Fruit fly (Drosophila melanogaster) whole organism, embryonic: ENCODE measurements around the gene CG4338.

ENCODE experiments used
- Blimp-1 ChIP-seq: fragments of 200-800 bp; sonication (Bioruptor generic); optimal IDR thresholded peaks from 3 replicates; lab custom pipeline; 2018; ENCODE audit warnings: missing biosample characterization, missing genetic modification characterization, mild to moderate bottlenecking, moderate library complexity, missing genetic modification reagents
- CG10321 ChIP-seq: fragments of 200-800 bp; sonication (Bioruptor generic); IDR thresholded peaks from 2 replicates; pipeline ENCODE4 v1.3.6; 2022; ENCODE audit warnings: missing biosample characterization, missing genetic modification characterization
- CG10543 ChIP-seq: fragments of 200-800 bp; sonication (Bioruptor generic); optimal IDR thresholded peaks from 3 replicates; lab custom pipeline; 2017; ENCODE audit warnings: missing biosample characterization, mild to moderate bottlenecking, missing genetic modification characterization, moderate library complexity
- CG12104 ChIP-seq: fragments of 200-800 bp; sonication (Bioruptor generic); optimal IDR thresholded peaks from 3 replicates; lab custom pipeline; 2016; ENCODE audit warnings: missing biosample characterization, missing genetic modification characterization
- CG13296 ChIP-seq: fragments of 200-800 bp; sonication (Bioruptor generic); optimal IDR thresholded peaks from 3 replicates; lab custom pipeline; 2018; ENCODE audit warnings: missing biosample characterization, mild to moderate bottlenecking, missing genetic modification characterization
- CG16863 ChIP-seq: fragments of 200-800 bp; sonication (Bioruptor generic); optimal IDR thresholded peaks from 3 replicates; lab custom pipeline; 2016; ENCODE audit warnings: missing biosample characterization, missing genetic modification characterization
- CG1832 ChIP-seq: fragments of 200-800 bp; sonication (Bioruptor generic); optimal IDR thresholded peaks from 2 replicates; lab custom pipeline; 2017; ENCODE audit warnings: missing biosample characterization, mild to moderate bottlenecking, missing genetic modification characterization, inconsistent platforms
- CG32532 ChIP-seq: fragments of 200-800 bp; sonication (Bioruptor generic); IDR thresholded peaks from 2 replicates; pipeline ENCODE4 v1.3.6; 2022; ENCODE audit warnings: missing biosample characterization, missing genetic modification characterization
- CG34422 ChIP-seq: fragments of 200-800 bp; sonication (Bioruptor generic); IDR thresholded peaks from 3 replicates; pipeline ENCODE4 v1.3.6; 2022; ENCODE audit warnings: missing biosample characterization, missing genetic modification characterization
- CG4360 ChIP-seq: fragments of 200-800 bp; sonication (Bioruptor generic); IDR thresholded peaks from 2 replicates; pipeline ENCODE4 v1.3.6; 2022; ENCODE audit warnings: missing biosample characterization, missing genetic modification characterization
- CG8359 ChIP-seq: fragments of 200-800 bp; sonication (Bioruptor generic); optimal IDR thresholded peaks from 2 replicates; lab custom pipeline; 2017; ENCODE audit warnings: missing biosample characterization, mild to moderate bottlenecking, missing genetic modification characterization, borderline replicate concordance
- CrebB ChIP-seq: fragments of 200-800 bp; sonication (Bioruptor generic); optimal IDR thresholded peaks from 3 replicates; lab custom pipeline; 2018; ENCODE audit warnings: missing biosample characterization, mild to moderate bottlenecking, missing genetic modification characterization
- Deaf1 ChIP-seq: fragments of 200-800 bp; optimal IDR thresholded peaks from 3 replicates; lab custom pipeline; 2019; ENCODE audit warnings: missing biosample characterization, mild to moderate bottlenecking, missing genetic modification characterization, moderate library complexity
- Drgx ChIP-seq: fragments of 200-800 bp; sonication (Bioruptor generic); IDR thresholded peaks from 2 replicates; pipeline ENCODE4 v1.3.6; 2022; ENCODE audit warnings: missing biosample characterization, missing genetic modification characterization
- Ets65A ChIP-seq: fragments of 200-800 bp; sonication (Bioruptor generic); peaks from one replicate; lab custom pipeline; 2016; ENCODE audit warnings: missing biosample characterization, missing genetic modification characterization
- HLH3B ChIP-seq: fragments of 200-800 bp; sonication (Bioruptor generic); IDR thresholded peaks from 2 replicates; pipeline ENCODE4 v1.3.6; 2022; ENCODE audit warnings: missing biosample characterization, missing genetic modification characterization
- HLH4C ChIP-seq: fragments of 200-800 bp; sonication (Bioruptor generic); IDR thresholded peaks from 3 replicates; pipeline ENCODE4 v1.3.6; 2022; ENCODE audit warnings: missing biosample characterization, missing genetic modification characterization; ENCODE audit not compliant: partially characterized antibody
- Hr78 ChIP-seq, 2 experiments: fragments of 200-800 bp in 1 of 2; fragments of >200 bp in 1 of 2; sonication (Bioruptor generic) in 1 of 2; optimal IDR thresholded peaks; 2 replicates each; lab custom pipeline; 2017 to 2019; ENCODE audit warnings: missing biosample characterization in 2 of 2, missing genetic modification characterization in 2 of 2, mild to moderate bottlenecking in 1 of 2, moderate library complexity in 1 of 2
- MBD-R2 ChIP-seq: fragments of 200-800 bp; sonication (Bioruptor generic); IDR thresholded peaks from 2 replicates; pipeline ENCODE4 v1.3.6; 2022; ENCODE audit warnings: missing biosample characterization, missing genetic modification characterization
- Med ChIP-seq: fragments of 200-800 bp; sonication (Bioruptor generic); peaks from one replicate; lab custom pipeline; 2016; ENCODE audit warnings: missing biosample characterization, missing genetic modification characterization, mild to moderate bottlenecking, inconsistent platforms, moderate library complexity
- Nf-YA ChIP-seq: fragments of 200-800 bp; sonication (Bioruptor generic); IDR thresholded peaks from 2 replicates; pipeline ENCODE4 v1.3.6; 2022; ENCODE audit warnings: missing biosample characterization, missing genetic modification characterization
- Nf-YB ChIP-seq: fragments of 200-800 bp; sonication (Bioruptor generic); optimal IDR thresholded peaks from 3 replicates; lab custom pipeline; 2019; ENCODE audit warnings: missing biosample characterization, mild to moderate bottlenecking, missing genetic modification characterization, moderate library complexity
- Oaz ChIP-seq: fragments of 200-800 bp; sonication (Bioruptor generic); IDR thresholded peaks from 2 replicates; pipeline ENCODE4 v1.3.6; 2022; ENCODE audit warnings: missing biosample characterization, missing genetic modification characterization
- Pdp1 ChIP-seq, 2 experiments: fragments of 200-800 bp; sonication (Bioruptor generic); optimal IDR thresholded peaks; 3 replicates each; lab custom pipeline; 2016; ENCODE audit warnings: missing biosample characterization in 2 of 2, missing genetic modification characterization in 2 of 2, mild to moderate bottlenecking in 1 of 2, moderate library complexity in 1 of 2
- chif ChIP-seq, 2 experiments: fragments of 200-800 bp; sonication (Bioruptor generic); optimal IDR thresholded peaks; 3 replicates each; lab custom pipeline; 2016; ENCODE audit warnings: missing biosample characterization in 2 of 2, missing genetic modification characterization in 2 of 2
- ci ChIP-seq: fragments of 200-800 bp; sonication (Bioruptor generic); IDR thresholded peaks from 3 replicates; pipeline ENCODE4 v1.3.6; 2022; ENCODE audit warnings: missing biosample characterization, missing genetic modification characterization
- crol ChIP-seq: fragments of 200-800 bp; sonication (Bioruptor generic); IDR thresholded peaks from 2 replicates; pipeline ENCODE4 v1.3.6; 2022; ENCODE audit warnings: missing biosample characterization, missing genetic modification characterization
- exex ChIP-seq: fragments of 200-800 bp; sonication (Bioruptor generic); optimal IDR thresholded peaks from 4 replicates; lab custom pipeline; 2018; ENCODE audit warnings: missing biosample characterization, mild to moderate bottlenecking, missing genetic modification characterization, moderate library complexity
- fd102C ChIP-seq: fragments of 200-800 bp; sonication (Bioruptor generic); optimal IDR thresholded peaks from 2 replicates; lab custom pipeline; 2018; ENCODE audit warnings: missing biosample characterization, mild to moderate bottlenecking, missing genetic modification characterization, moderate library complexity
- fd96Cb ChIP-seq: fragments of 200-800 bp; sonication (Bioruptor generic); optimal IDR thresholded peaks from 2 replicates; lab custom pipeline; 2018; ENCODE audit warnings: missing biosample characterization, mild to moderate bottlenecking, missing genetic modification characterization, moderate library complexity
- kah ChIP-seq: fragments of 200-800 bp; sonication (Bioruptor generic); optimal IDR thresholded peaks from 2 replicates; lab custom pipeline; 2018; ENCODE audit warnings: missing biosample characterization, mild to moderate bottlenecking, missing genetic modification characterization
- pb ChIP-seq: fragments of 200-800 bp; sonication (Bioruptor generic); optimal IDR thresholded peaks from 3 replicates; lab custom pipeline; 2016; ENCODE audit warnings: missing biosample characterization, missing genetic modification characterization
- stc ChIP-seq: fragments of 200-800 bp; sonication (Bioruptor generic); IDR thresholded peaks from 2 replicates; pipeline ENCODE4 v1.3.6; 2022; ENCODE audit warnings: missing biosample characterization, missing genetic modification characterization
- sug ChIP-seq: fragments of 200-800 bp; optimal IDR thresholded peaks from 2 replicates; lab custom pipeline; 2019; ENCODE audit warnings: missing biosample characterization, mild to moderate bottlenecking, missing genetic modification characterization, moderate library complexity
- vvl ChIP-seq: fragments of 200-800 bp; sonication (Bioruptor generic); IDR thresholded peaks from 2 replicates; pipeline ENCODE4 v1.3.6; 2022; ENCODE audit warnings: missing biosample characterization, missing genetic modification characterization
- zf30C ChIP-seq: fragments of 200-800 bp; sonication (Bioruptor generic); optimal IDR thresholded peaks from 3 replicates; lab custom pipeline; 2018; ENCODE audit warnings: missing biosample characterization, mild to moderate bottlenecking, missing genetic modification characterization
- zfh1 ChIP-seq: fragments of 200-800 bp; sonication (Bioruptor generic); IDR thresholded peaks from 3 replicates; pipeline ENCODE4 v1.3.6; 2022; ENCODE audit warnings: missing biosample characterization, missing genetic modification characterization

Gene CG4338

dm6 chr3R:15310695-15311094 is 35.4 kb downstream of the CG4338 start (continued):
- TF ChIP-seq Oaz = no peak
- TF ChIP-seq Deaf1 = no peak
- TF ChIP-seq fd96Cb (tag; lab: Kevin White, UChicago) = no peak
- no peak for TF ChIP-seq sug (tag; lab: Kevin White, UChicago)
- TF ChIP-seq CrebB (tag; lab: Kevin White, UChicago) = no peak
- TF ChIP-seq CG10321 (GFP tag; lab: Robert Waterston, UW) = no peak
- no peak for TF ChIP-seq exex
- no peak for TF ChIP-seq fd102C (GFP tag; lab: Kevin White, UChicago)
- peak; percentile 76 for TF ChIP-seq kah (GFP tag; lab: Kevin White, UChicago)
- TF ChIP-seq, all 482 proteins: peak for 7

DNA sequence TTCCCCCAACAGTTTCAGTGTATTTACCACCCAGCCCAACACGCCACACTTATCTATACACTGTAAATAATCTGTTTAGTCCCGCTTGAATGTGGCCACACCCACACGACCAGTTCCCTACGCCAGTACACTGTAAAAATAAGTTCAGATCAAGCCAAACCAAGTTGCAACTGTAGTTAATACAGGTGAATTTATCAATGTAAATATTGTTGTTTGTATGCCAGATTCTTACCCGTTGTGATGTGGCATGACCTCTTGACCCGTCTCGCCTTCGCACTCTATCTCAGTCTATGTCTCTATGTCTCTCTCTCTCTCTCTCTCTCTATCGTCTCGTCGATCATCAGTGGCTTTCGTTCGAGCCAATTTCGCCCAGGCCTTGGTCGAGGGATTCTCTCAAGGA is 38.5 kb downstream of the CG4338 start:
- TF ChIP-seq Hr78 (GFP tag; optimal IDR thresholded peaks at IDR 0.05; lab: Kevin White, UChicago) = peak in 1 of 2 experiments; percentile 96
- no peak for TF ChIP-seq Nf-YB
- TF ChIP-seq Ets65A (GFP tag; lab: Kevin White, UChicago) = peak; percentile 66
- TF ChIP-seq CG1832 (GFP tag; lab: Kevin White, UChicago) = peak; percentile 22
- TF ChIP-seq zf30C (GFP tag; lab: Kevin White, UChicago) = peak; percentile 28
- TF ChIP-seq Med = peak; percentile 22
- TF ChIP-seq, all 482 proteins: peak for 5

DNA sequence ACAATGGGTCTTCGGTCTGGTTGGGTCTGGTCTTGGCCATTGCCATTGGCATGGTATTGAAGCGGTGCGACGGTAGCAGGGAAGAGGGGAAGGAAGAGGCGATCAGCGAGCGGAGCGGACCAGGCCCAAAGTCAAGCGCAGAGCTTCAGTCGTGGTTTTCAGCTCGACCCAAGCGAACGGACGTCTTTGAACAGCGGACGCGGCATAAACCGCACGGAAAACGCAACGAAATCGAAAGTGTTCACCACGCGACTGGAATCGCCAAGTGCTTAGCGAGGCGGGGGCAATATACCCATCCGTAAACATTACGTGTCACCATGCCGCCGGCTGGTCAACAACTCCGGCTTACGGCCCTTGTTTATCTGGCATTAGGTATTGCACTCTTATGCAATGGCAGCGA is 41.0 kb downstream of the CG4338 start, which contains the start of gene CG14866:
Gene CG14866, plus strand, starts transcription at position 146 of the 400 bp plus-strand sequence.
- TF ChIP-seq zfh1 (GFP tag; lab: Robert Waterston, UW) = no peak
- TF ChIP-seq crol (GFP tag; lab: Robert Waterston, UW) = peak; percentile 41; the same call in 1 of the 2 replicates
- TF ChIP-seq stc = 0 out of 2 replicates have a peak, but pooled peaks have one; percentile 6
- no peak for TF ChIP-seq pb (GFP tag; lab: Kevin White, UChicago)
- peak; percentile 29; the same call in 1 of the 3 replicates for TF ChIP-seq CG34422 (GFP tag; lab: Robert Waterston, UW)
- TF ChIP-seq CG16863 (GFP tag; lab: Kevin White, UChicago) = no peak
- 0 out of 2 replicates have a peak, but pooled peaks have one; percentile 12 for TF ChIP-seq CG32532 (GFP tag; lab: Robert Waterston, UW)
- no peak for TF ChIP-seq chif (GFP tag; optimal IDR thresholded peaks at IDR 0.05; lab: Kevin White, UChicago)
- TF ChIP-seq MBD-R2 (GFP tag; lab: Robert Waterston, UW) = peak; percentile 12; the same call in 1 of the 2 replicates
- TF ChIP-seq CG8359 (GFP tag; lab: Kevin White, UChicago) = peak; percentile 95
- peak; percentile 14 for TF ChIP-seq CG10543
- TF ChIP-seq Nf-YA (GFP tag; lab: Robert Waterston, UW) = 0 out of 2 replicates have a peak, but pooled peaks have one; percentile 7
- TF ChIP-seq CG4360 (GFP tag; lab: Robert Waterston, UW) = 0 out of 2 replicates have a peak, but pooled peaks have one; percentile 25
- peak; percentile 8; the same call in 1 of the 2 replicates for TF ChIP-seq HLH3B
- TF ChIP-seq Pdp1 (GFP tag; optimal IDR thresholded peaks at IDR 0.05; lab: Kevin White, UChicago) = peak in 1 of 2 experiments; percentile 15
- 0 out of 2 replicates have a peak, but pooled peaks have one; percentile 13 for TF ChIP-seq vvl (GFP tag; lab: Robert Waterston, UW)
- TF ChIP-seq ci (GFP tag; lab: Robert Waterston, UW) = 0 out of 3 replicates have a peak, but pooled peaks have one; percentile 15
- TF ChIP-seq CG12104 (GFP tag; lab: Kevin White, UChicago) = no peak
- 0 out of 3 replicates have a peak, but pooled peaks have one; percentile 29 for TF ChIP-seq HLH4C (GFP tag; lab: Robert Waterston, UW)
- no peak for TF ChIP-seq CG13296 (GFP tag; lab: Kevin White, UChicago)
- 0 out of 2 replicates have a peak, but pooled peaks have one; percentile 2 for TF ChIP-seq Drgx (GFP tag; lab: Robert Waterston, UW)
- peak; percentile 85 for TF ChIP-seq Blimp-1 (GFP tag; lab: Kevin White, UChicago)
